Fruit fly (Drosophila melanogaster) whole organism, embryonic: ENCODE results near the gene CG43117.

Source experiments
- Atf-2 ChIP-seq: fragments of 200-800 bp; sonication (Bioruptor generic); optimal IDR thresholded peaks from 2 replicates; lab custom pipeline; 2016; ENCODE audit warnings: missing biosample characterization, missing genetic modification characterization
- Bdp1 ChIP-seq: fragments of 200-800 bp; sonication (Bioruptor generic); optimal IDR thresholded peaks from 3 replicates; lab custom pipeline; 2016; ENCODE audit warnings: missing biosample characterization, missing genetic modification characterization
- CG10274 ChIP-seq: fragments of 200-800 bp; sonication (Bioruptor generic); optimal IDR thresholded peaks from 3 replicates; lab custom pipeline; 2017; ENCODE audit warnings: missing biosample characterization, mild to moderate bottlenecking, missing genetic modification characterization
- CG11560 ChIP-seq: fragments of 200-800 bp; sonication (Bioruptor generic); IDR thresholded peaks from 3 replicates; pipeline ENCODE4 v1.3.6; 2022; ENCODE audit warnings: missing biosample characterization, missing genetic modification characterization
- CG11695 ChIP-seq: fragments of 200-800 bp; sonication (Bioruptor generic); IDR thresholded peaks from 3 replicates; pipeline ENCODE4 v1.3.6; 2022; ENCODE audit warnings: missing biosample characterization, missing genetic modification characterization
- CG12744 ChIP-seq: fragments of 200-800 bp; sonication (Bioruptor generic); optimal IDR thresholded peaks from 2 replicates; lab custom pipeline; 2016; ENCODE audit warnings: missing biosample characterization, missing genetic modification characterization
- CG13296 ChIP-seq: fragments of 200-800 bp; sonication (Bioruptor generic); optimal IDR thresholded peaks from 3 replicates; lab custom pipeline; 2018; ENCODE audit warnings: missing biosample characterization, mild to moderate bottlenecking, missing genetic modification characterization
- CG13424 ChIP-seq: fragments of 200-800 bp; sonication (Bioruptor generic); optimal IDR thresholded peaks from 2 replicates; lab custom pipeline; 2019; ENCODE audit warnings: missing biosample characterization, mild to moderate bottlenecking, missing genetic modification characterization, moderate library complexity
- CG13775 ChIP-seq: fragments of 200-800 bp; sonication (Bioruptor generic); optimal IDR thresholded peaks from 3 replicates; lab custom pipeline; 2017; ENCODE audit warnings: missing biosample characterization, mild to moderate bottlenecking, missing genetic modification characterization
- CG15269 ChIP-seq: fragments of 200-800 bp; sonication (Bioruptor generic); optimal IDR thresholded peaks from 2 replicates; lab custom pipeline; 2018; ENCODE audit warnings: missing biosample characterization, mild to moderate bottlenecking, missing genetic modification characterization, moderate library complexity
- CG17568 ChIP-seq: fragments of 200-800 bp; sonication (Bioruptor generic); optimal IDR thresholded peaks from 2 replicates; lab custom pipeline; 2018; ENCODE audit warnings: missing biosample characterization, mild to moderate bottlenecking, missing genetic modification characterization, moderate library complexity
- CG17912 ChIP-seq: fragments of 200-800 bp; sonication (Bioruptor generic); optimal IDR thresholded peaks from 2 replicates; lab custom pipeline; 2018; ENCODE audit warnings: missing biosample characterization, mild to moderate bottlenecking, missing genetic modification characterization
- CG1792 ChIP-seq: fragments of 200-800 bp; sonication (Bioruptor generic); optimal IDR thresholded peaks from 2 replicates; lab custom pipeline; 2016; ENCODE audit warnings: missing biosample characterization, missing genetic modification characterization
- CG18599 ChIP-seq: fragments of 200-800 bp; sonication (Bioruptor generic); optimal IDR thresholded peaks from 3 replicates; lab custom pipeline; 2017; ENCODE audit warnings: missing biosample characterization, missing genetic modification characterization, mild to moderate bottlenecking, moderate library complexity, missing genetic modification reagents
- CG2712 ChIP-seq: fragments of 200-800 bp; optimal IDR thresholded peaks from 3 replicates; lab custom pipeline; 2019; ENCODE audit warnings: missing biosample characterization, mild to moderate bottlenecking, missing genetic modification characterization, moderate library complexity
- CG31365 ChIP-seq: fragments of 200-800 bp; sonication (Bioruptor generic); optimal IDR thresholded peaks from 2 replicates; lab custom pipeline; 2018; ENCODE audit warnings: missing biosample characterization, mild to moderate bottlenecking, missing genetic modification characterization
- CG4424 ChIP-seq: fragments of 200-800 bp; sonication (Bioruptor generic); optimal IDR thresholded peaks from 3 replicates; lab custom pipeline; 2016; ENCODE audit warnings: missing biosample characterization, missing genetic modification characterization
- CG6272 ChIP-seq: fragments of 200-800 bp; sonication (Bioruptor generic); IDR thresholded peaks from 2 replicates; pipeline ENCODE4 v1.3.6; 2022; ENCODE audit warnings: missing biosample characterization, missing genetic modification characterization
- CG6689 ChIP-seq: fragments of 200-800 bp; sonication (Bioruptor generic); IDR thresholded peaks from 2 replicates; pipeline ENCODE4 v1.3.6; 2022; ENCODE audit warnings: missing biosample characterization, missing genetic modification characterization
- CG8281 ChIP-seq: fragments of 200-800 bp; sonication (Bioruptor generic); optimal IDR thresholded peaks from 2 replicates; lab custom pipeline; 2018; ENCODE audit warnings: missing biosample characterization, mild to moderate bottlenecking, missing genetic modification characterization, moderate library complexity
- CG8478 ChIP-seq: fragments of >200 bp; optimal IDR thresholded peaks from 2 replicates; lab custom pipeline; 2018
- CG9727 ChIP-seq: fragments of 200-800 bp; sonication (Bioruptor generic); optimal IDR thresholded peaks from 3 replicates; lab custom pipeline; 2017; ENCODE audit warnings: missing biosample characterization, mild to moderate bottlenecking, missing genetic modification characterization
- Dbx ChIP-seq: fragments of 200-800 bp; sonication (Bioruptor generic); IDR thresholded peaks from 3 replicates; pipeline ENCODE4 v1.3.6; 2022; ENCODE audit warnings: missing biosample characterization, missing genetic modification characterization
- Doc3 ChIP-seq: fragments of 200-800 bp; sonication (Bioruptor generic); IDR thresholded peaks from 3 replicates; pipeline ENCODE4 v1.3.6; 2022; ENCODE audit warnings: missing biosample characterization, missing genetic modification characterization; ENCODE audit not compliant: partially characterized antibody
- Dref ChIP-seq: fragments of 200-800 bp; sonication (Bioruptor generic); IDR thresholded peaks from 2 replicates; pipeline ENCODE4 v1.3.6; 2022; ENCODE audit warnings: missing biosample characterization, missing genetic modification characterization
- H15 ChIP-seq: fragments of 200-800 bp; sonication (Bioruptor generic); IDR thresholded peaks from 3 replicates; pipeline ENCODE4 v1.3.6; 2022; ENCODE audit warnings: missing biosample characterization, missing genetic modification characterization
- Lhr ChIP-seq: fragments of 200-800 bp; sonication (Bioruptor generic); optimal IDR thresholded peaks from 3 replicates; lab custom pipeline; 2017; ENCODE audit warnings: mild to moderate bottlenecking, missing biosample characterization, missing genetic modification reagents, missing genetic modification characterization
- NK7.1 ChIP-seq: fragments of 200-800 bp; sonication (Bioruptor generic); optimal IDR thresholded peaks from 3 replicates; lab custom pipeline; 2016; ENCODE audit warnings: missing biosample characterization, missing genetic modification characterization
- Neu2 ChIP-seq: fragments of 200-800 bp; sonication (Bioruptor generic); optimal IDR thresholded peaks from 3 replicates; lab custom pipeline; 2016; ENCODE audit warnings: missing biosample characterization, missing genetic modification characterization, borderline replicate concordance
- Optix ChIP-seq: fragments of 200-800 bp; sonication (Bioruptor generic); IDR thresholded peaks from 3 replicates; pipeline ENCODE4 v1.3.6; 2022; ENCODE audit warnings: missing biosample characterization, missing genetic modification characterization
- Rfx ChIP-seq: fragments of 200-800 bp; sonication (Bioruptor generic); IDR thresholded peaks from 2 replicates; pipeline ENCODE4 v1.3.6; 2022; ENCODE audit warnings: missing biosample characterization, missing genetic modification characterization
- Rx ChIP-seq: fragments of 200-800 bp; sonication (Bioruptor generic); IDR thresholded peaks from 2 replicates; pipeline ENCODE4 v1.3.6; 2022; ENCODE audit warnings: missing biosample characterization, missing genetic modification characterization
- Spps ChIP-seq: fragments of 200-800 bp; sonication (Bioruptor generic); optimal IDR thresholded peaks from 2 replicates; lab custom pipeline; 2018; ENCODE audit warnings: missing biosample characterization, mild to moderate bottlenecking, missing genetic modification characterization
- Usf ChIP-seq: fragments of 200-800 bp; sonication (Bioruptor generic); optimal IDR thresholded peaks from 2 replicates; lab custom pipeline; 2017; ENCODE audit warnings: missing genotype, missing biosample characterization, missing genetic modification characterization
- Xrp1 ChIP-seq: fragments of 200-800 bp; sonication (Bioruptor generic); IDR thresholded peaks from 2 replicates; pipeline ENCODE4 v1.3.6; 2022; ENCODE audit warnings: missing biosample characterization, missing genetic modification characterization
- bcd ChIP-seq: fragments of 200-800 bp; sonication (Bioruptor generic); optimal IDR thresholded peaks from 2 replicates; lab custom pipeline; 2017; ENCODE audit warnings: missing biosample characterization, mild to moderate bottlenecking, missing genetic modification characterization
- crc ChIP-seq: fragments of 200-800 bp; sonication (Bioruptor generic); optimal IDR thresholded peaks from 2 replicates; lab custom pipeline; 2016; ENCODE audit warnings: missing biosample characterization, missing genetic modification characterization
- cwo ChIP-seq: fragments of 200-800 bp; sonication (Bioruptor generic); optimal IDR thresholded peaks from 3 replicates; lab custom pipeline; 2017; ENCODE audit warnings: missing biosample characterization, missing genetic modification characterization, mild to moderate bottlenecking, moderate library complexity, missing genetic modification reagents
- eve ChIP-seq, 2 experiments: fragments of >200 bp; optimal IDR thresholded peaks; 2 replicates each; lab custom pipeline; 2017; ENCODE audit warnings: missing biosample characterization in 2 of 2, missing genetic modification characterization in 2 of 2
- gcm ChIP-seq: fragments of 200-800 bp; sonication (Bioruptor generic); optimal IDR thresholded peaks from 2 replicates; lab custom pipeline; 2019; ENCODE audit warnings: missing biosample characterization, mild to moderate bottlenecking, missing genetic modification characterization, moderate library complexity
- gro ChIP-seq: fragments of 200-800 bp; sonication (Bioruptor generic); optimal IDR thresholded peaks from 2 replicates; lab custom pipeline; 2016; ENCODE audit warnings: missing biosample characterization, missing genetic modification characterization
- her ChIP-seq: fragments of 200-800 bp; sonication (Bioruptor generic); optimal IDR thresholded peaks from 2 replicates; lab custom pipeline; 2016; ENCODE audit warnings: missing biosample characterization, missing genetic modification characterization
- jing ChIP-seq: fragments of 200-800 bp; sonication (Bioruptor generic); optimal IDR thresholded peaks from 2 replicates; lab custom pipeline; 2018; ENCODE audit warnings: missing biosample characterization, mild to moderate bottlenecking, missing genetic modification characterization
- lbe ChIP-seq: fragments of 200-800 bp; sonication (Bioruptor generic); optimal IDR thresholded peaks from 2 replicates; lab custom pipeline; 2016; ENCODE audit warnings: missing biosample characterization, mild to moderate bottlenecking, missing genetic modification characterization
- ranshi ChIP-seq: fragments of 200-800 bp; sonication (Bioruptor generic); IDR thresholded peaks from 2 replicates; pipeline ENCODE4 v1.3.6; 2022; ENCODE audit warnings: missing biosample characterization, missing genetic modification characterization
- sisA ChIP-seq: fragments of 200-800 bp; sonication (Bioruptor generic); IDR thresholded peaks from 2 replicates; pipeline ENCODE4 v1.3.6; 2022; ENCODE audit warnings: missing biosample characterization, missing genetic modification characterization
- sug ChIP-seq: fragments of 200-800 bp; optimal IDR thresholded peaks from 2 replicates; lab custom pipeline; 2019; ENCODE audit warnings: missing biosample characterization, mild to moderate bottlenecking, missing genetic modification characterization, moderate library complexity
- tgo ChIP-seq: fragments of 200-800 bp; sonication (Bioruptor generic); IDR thresholded peaks from 3 replicates; pipeline ENCODE4 v1.3.6; 2022; ENCODE audit warnings: missing biosample characterization, missing genetic modification characterization
- tna ChIP-seq: fragments of 200-800 bp; sonication (Bioruptor generic); IDR thresholded peaks from 2 replicates; pipeline ENCODE4 v1.3.6; 2022; ENCODE audit warnings: missing biosample characterization, missing genetic modification characterization; ENCODE audit not compliant: partially characterized antibody
- unc-4 ChIP-seq: fragments of 200-800 bp; sonication (Bioruptor generic); IDR thresholded peaks from 2 replicates; pipeline ENCODE4 v1.3.6; 2022; ENCODE audit warnings: missing biosample characterization, missing genetic modification characterization; ENCODE audit not compliant: partially characterized antibody
- vfl ChIP-seq: fragments of 200-800 bp; sonication (Bioruptor generic); optimal IDR thresholded peaks from 2 replicates; lab custom pipeline; 2016; ENCODE audit warnings: missing biosample characterization, missing genetic modification characterization
- wor ChIP-seq: fragments of 200-800 bp; sonication (Bioruptor generic); IDR thresholded peaks from 2 replicates; pipeline ENCODE4 v1.3.6; 2022; ENCODE audit warnings: missing biosample characterization, missing genetic modification characterization

The CG43117 gene

DNA sequence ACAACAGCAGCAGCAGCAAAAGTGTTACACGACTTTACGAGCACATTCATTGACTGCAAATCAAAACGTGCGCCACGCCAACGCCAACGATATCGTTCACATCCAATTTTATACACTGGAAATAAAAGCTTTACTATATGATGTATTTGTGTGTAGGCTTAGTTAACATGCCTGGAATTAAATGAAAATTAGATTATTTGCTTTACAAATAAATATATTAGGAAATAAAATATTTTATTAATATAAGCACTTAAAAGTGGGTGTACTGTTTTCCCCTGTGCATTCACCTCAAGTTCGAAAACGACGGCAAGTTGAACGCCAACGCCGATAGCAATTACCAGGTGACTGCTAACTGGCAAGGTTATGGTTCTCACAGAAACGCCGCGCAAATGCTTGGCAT lies 44.8 kb upstream of the CG43117 start (continued):
- peak; percentile 38 for TF ChIP-seq CG13296 (GFP tag; lab: Kevin White, UChicago)
- no peak for TF ChIP-seq CG8478 (lab: Kevin White, UChicago)
- 0 out of 2 replicates have a peak, but pooled peaks have one; percentile 37 for TF ChIP-seq sisA (GFP tag; lab: Robert Waterston, UW)
- TF ChIP-seq CG6272, result no peak
- no peak for TF ChIP-seq CG17912
- TF ChIP-seq tna (GFP tag; lab: Robert Waterston, UW), result no peak
- TF ChIP-seq H15, result 0 out of 3 replicates have a peak, but pooled peaks have one; percentile 43
- no peak for TF ChIP-seq Xrp1
- TF ChIP-seq CG9727 (GFP tag; lab: Kevin White, UChicago), result no peak
- peak; percentile 18 for TF ChIP-seq cwo
- TF ChIP-seq CG12744 (GFP tag; lab: Kevin White, UChicago), result no peak
- TF ChIP-seq CG15269 (tag; lab: Kevin White, UChicago), result no peak
- TF ChIP-seq unc-4 (GFP tag; lab: Robert Waterston, UW), result no peak
- TF ChIP-seq wor (GFP tag; lab: Robert Waterston, UW), result no peak
- peak; percentile 50; the same call in 2 of the 3 replicates for TF ChIP-seq tgo (GFP tag; lab: Robert Waterston, UW)
- no peak for TF ChIP-seq jing (GFP tag; lab: Kevin White, UChicago)
- no peak for TF ChIP-seq Dbx (GFP tag; lab: Robert Waterston, UW)
- TF ChIP-seq Neu2 (GFP tag; lab: Kevin White, UChicago), result no peak
- TF ChIP-seq Usf (GFP tag; lab: Kevin White, UChicago), result no peak
- 0 out of 2 replicates have a peak, but pooled peaks have one; percentile 21 for TF ChIP-seq Rfx
- peak; percentile 3 for TF ChIP-seq bcd (GFP tag; lab: Kevin White, UChicago)
- no peak for TF ChIP-seq CG2712 (tag; lab: Kevin White, UChicago)
- TF ChIP-seq gcm (GFP tag; lab: Kevin White, UChicago), result no peak
- no peak for TF ChIP-seq CG4424
- TF ChIP-seq Bdp1, result no peak
- TF ChIP-seq CG1792 (GFP tag; lab: Kevin White, UChicago), result no peak
- no peak for TF ChIP-seq NK7.1
- TF ChIP-seq vfl (GFP tag; lab: Kevin White, UChicago), result no peak
- TF ChIP-seq Optix (GFP tag; lab: Robert Waterston, UW), result no peak
- no peak for TF ChIP-seq Spps (tag; lab: Kevin White, UChicago)
- TF ChIP-seq Lhr (GFP tag; lab: Kevin White, UChicago), result no peak
- TF ChIP-seq eve (GFP tag; optimal IDR thresholded peaks at IDR 0.05; lab: Kevin White, UChicago), result no peak
- TF ChIP-seq Atf-2, result no peak
- TF ChIP-seq CG10274 (GFP tag; lab: Kevin White, UChicago), result no peak
- TF ChIP-seq lbe, result no peak
- TF ChIP-seq CG11560, result no peak
- TF ChIP-seq CG31365 (tag; lab: Kevin White, UChicago), result no peak
- TF ChIP-seq crc (GFP tag; lab: Kevin White, UChicago), result no peak
- TF ChIP-seq sug, result no peak
- TF ChIP-seq her (GFP tag; lab: Kevin White, UChicago), result no peak
- TF ChIP-seq CG11695, result no peak
- no peak for TF ChIP-seq CG8281 (tag; lab: Kevin White, UChicago)
- no peak for TF ChIP-seq CG13424 (tag; lab: Kevin White, UChicago)
- no peak for TF ChIP-seq Rx (GFP tag; lab: Robert Waterston, UW)
- no peak for TF ChIP-seq CG6689 (GFP tag; lab: Robert Waterston, UW)
- TF ChIP-seq CG17568 (GFP tag; lab: Kevin White, UChicago), result no peak
- no peak for TF ChIP-seq gro (GFP tag; lab: Kevin White, UChicago)
- TF ChIP-seq CG18599, result peak; percentile 30
- no peak for TF ChIP-seq CG13775 (GFP tag; lab: Kevin White, UChicago)
- TF ChIP-seq Doc3 (GFP tag; lab: Robert Waterston, UW), result no peak
- TF ChIP-seq ranshi (GFP tag; lab: Robert Waterston, UW), result no peak
- TF ChIP-seq Dref (GFP tag; lab: Robert Waterston, UW), result no peak
